Fruit fly (Drosophila melanogaster): ENCODE results near the gene CG14435.

CG14435 gene

DNA sequence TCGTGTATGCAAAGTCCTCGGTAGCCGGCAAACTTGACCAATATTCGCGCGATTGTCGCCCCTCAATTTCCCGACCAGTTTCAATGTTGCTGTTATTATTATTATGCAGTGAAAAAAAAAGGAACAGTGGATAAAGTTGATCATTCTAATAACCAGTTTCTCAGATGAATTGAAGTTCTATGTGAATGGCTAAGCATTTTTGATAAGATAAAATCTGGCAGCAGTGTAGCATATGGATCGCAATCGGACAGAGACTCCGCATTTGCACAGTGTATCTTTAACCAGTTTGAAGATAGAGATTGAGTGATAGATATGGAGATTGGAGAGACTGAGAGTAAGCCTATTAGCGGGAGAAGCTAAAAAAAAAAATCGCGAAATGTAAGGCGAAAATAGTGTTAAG lies 50.3 kb downstream of the CG14435 start (continued):
- TF ChIP-seq CG30020 (tag; optimal IDR thresholded peaks at IDR 0.05), result no peak
- no peak for TF ChIP-seq knrl (GFP tag; IDR thresholded peaks at IDR 0.05; ENCODE audit: partially characterized antibody)
- TF ChIP-seq lab (GFP tag; optimal IDR thresholded peaks at IDR 0.05), result peak; percentile 78
- no peak for TF ChIP-seq Dfd (GFP tag; optimal IDR thresholded peaks at IDR 0.05)
- TF ChIP-seq Dip3 (GFP tag; optimal IDR thresholded peaks at IDR 0.05), result peak; percentile 56
- peak; percentile 10 for TF ChIP-seq CG9727 (GFP tag; optimal IDR thresholded peaks at IDR 0.05)
- TF ChIP-seq ci (GFP tag; IDR thresholded peaks at IDR 0.05), result peak; percentile 87
- TF ChIP-seq hb (GFP tag; IDR thresholded peaks at IDR 0.05; ENCODE audit: partially characterized antibody), result no peak
- TF ChIP-seq amos (GFP tag; IDR thresholded peaks at IDR 0.05; ENCODE audit: partially characterized antibody), result no peak
- peak; percentile 54 for TF ChIP-seq Asciz (GFP tag; optimal IDR thresholded peaks at IDR 0.05)
- peak; percentile 58 for TF ChIP-seq ems (GFP tag; optimal IDR thresholded peaks at IDR 0.05)
- peak; percentile 49 for TF ChIP-seq CG8089 (GFP tag; optimal IDR thresholded peaks at IDR 0.05)
- TF ChIP-seq gcm2 (GFP tag; optimal IDR thresholded peaks at IDR 0.05), result no peak
- 0 out of 3 replicates have a peak, but pooled peaks have one; percentile 44 for TF ChIP-seq CG17361 (GFP tag; IDR thresholded peaks at IDR 0.05)
- peak; percentile 68 for TF ChIP-seq PHDP (tag; optimal IDR thresholded peaks at IDR 0.05)
- no peak for TF ChIP-seq sug (tag; optimal IDR thresholded peaks at IDR 0.05)
- TF ChIP-seq TFAM (GFP tag; optimal IDR thresholded peaks at IDR 0.05), result no peak
- peak; percentile 60 for TF ChIP-seq CG10147 (GFP tag; optimal IDR thresholded peaks at IDR 0.05)
- peak; percentile 68 for TF ChIP-seq CG17328 (GFP tag; IDR thresholded peaks at IDR 0.05)
- peak; percentile 52 for TF ChIP-seq CG31365 (tag; optimal IDR thresholded peaks at IDR 0.05)
- TF ChIP-seq vvl (GFP tag; IDR thresholded peaks at IDR 0.05), result peak; percentile 81
- no peak for TF ChIP-seq CG10321 (GFP tag; IDR thresholded peaks at IDR 0.05)
- TF ChIP-seq Jarid2 (GFP tag; optimal IDR thresholded peaks at IDR 0.05), result peak; percentile 7
- no peak for TF ChIP-seq Trl (optimal IDR thresholded peaks at IDR 0.05)
- TF ChIP-seq Trl (GFP tag; optimal IDR thresholded peaks at IDR 0.05), result peak; percentile 51
- TF ChIP-seq CG2889 (GFP tag; IDR thresholded peaks at IDR 0.05), result 0 out of 3 replicates have a peak, but pooled peaks have one; percentile 36
- peak; percentile 69 for TF ChIP-seq Antp (GFP tag; optimal IDR thresholded peaks at IDR 0.05)
- peak; percentile 75 for TF ChIP-seq CG12155 (GFP tag; optimal IDR thresholded peaks at IDR 0.05)
- no peak for TF ChIP-seq insv (GFP tag; optimal IDR thresholded peaks at IDR 0.05)
- no peak for TF ChIP-seq ro (GFP tag; IDR thresholded peaks at IDR 0.05)
- 0 out of 2 replicates have a peak, but pooled peaks have one; percentile 38 for TF ChIP-seq Oaz (GFP tag; IDR thresholded peaks at IDR 0.05)
- TF ChIP-seq Sox100B (GFP tag; optimal IDR thresholded peaks at IDR 0.05), result peak; percentile 23
- peak; percentile 21 for TF ChIP-seq CG18262 (tag; optimal IDR thresholded peaks at IDR 0.05)
- peak; percentile 28 for TF ChIP-seq CG6654 (GFP tag; optimal IDR thresholded peaks at IDR 0.05)
- TF ChIP-seq Six4 (GFP tag; optimal IDR thresholded peaks at IDR 0.05), result peak; percentile 36
- TF ChIP-seq slp2 (GFP tag; optimal IDR thresholded peaks at IDR 0.05), result peak; percentile 61
- TF ChIP-seq Bdp1 (GFP tag; optimal IDR thresholded peaks at IDR 0.05), result no peak
- TF ChIP-seq CG3838 (GFP tag; optimal IDR thresholded peaks at IDR 0.05), result no peak
- peak; percentile 70 for TF ChIP-seq CG9609 (GFP tag; optimal IDR thresholded peaks at IDR 0.05)
- peak; percentile 52; the same call in 1 of the 2 replicates for TF ChIP-seq MBD-R2 (GFP tag; IDR thresholded peaks at IDR 0.05)
- no peak for TF ChIP-seq MTF-1 (GFP tag; optimal IDR thresholded peaks at IDR 0.05; ENCODE audit: borderline replicate concordance)
- peak; percentile 37; the same call in 1 of the 2 replicates for TF ChIP-seq CG16779 (GFP tag; IDR thresholded peaks at IDR 0.05)
- 0 out of 3 replicates have a peak, but pooled peaks have one; percentile 33 for TF ChIP-seq sr (GFP tag; IDR thresholded peaks at IDR 0.05)
- TF ChIP-seq Awh (GFP tag; IDR thresholded peaks at IDR 0.05), result peak; percentile 55; the same call in 1 of the 2 replicates
- TF ChIP-seq Lhr (GFP tag; optimal IDR thresholded peaks at IDR 0.05), result no peak
- no peak for TF ChIP-seq sc (optimal IDR thresholded peaks at IDR 0.05)
- TF ChIP-seq sc (GFP tag; optimal IDR thresholded peaks at IDR 0.05), result no peak
- peak; percentile 21 for TF ChIP-seq CG10979 (tag; optimal IDR thresholded peaks at IDR 0.05)
- peak; percentile 0 for TF ChIP-seq psq (GFP tag; optimal IDR thresholded peaks at IDR 0.05)
- TF ChIP-seq br (optimal IDR thresholded peaks at IDR 0.05), result no peak
- TF ChIP-seq CG6813 (GFP tag; optimal IDR thresholded peaks at IDR 0.05), result peak; percentile 39
- peak; percentile 29 for TF ChIP-seq Usf (GFP tag; optimal IDR thresholded peaks at IDR 0.05)

Data from whole organism, embryonic.